Fruit fly (Drosophila melanogaster): ENCODE results near the gene Hers.

Gene Hers

DNA sequence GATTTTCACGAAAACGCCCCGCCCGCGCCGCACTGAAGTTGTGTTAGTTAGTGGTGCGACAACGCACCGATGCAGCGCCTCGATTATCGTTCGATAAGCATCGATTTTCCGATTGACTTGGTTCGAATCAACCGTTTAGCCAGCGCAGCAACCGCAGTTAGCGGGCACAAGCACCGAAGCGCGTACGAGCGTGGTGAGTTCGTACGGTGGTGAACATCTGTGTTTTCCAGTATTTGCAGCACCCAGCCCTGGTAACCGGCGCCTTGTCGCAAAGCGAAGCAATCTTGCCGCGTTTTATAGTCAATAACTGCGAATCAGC, 14.0 kb upstream of the Hers start, which contains the start of the genes pico and Nup205 (continued):
- TF ChIP-seq stwl (tag; optimal IDR thresholded peaks at IDR 0.05) (peak; percentile 69), unpg (GFP tag; optimal IDR thresholded peaks at IDR 0.05) (no peak), CG14050 (GFP tag; IDR thresholded peaks at IDR 0.05) (no peak), CG10321 (GFP tag; IDR thresholded peaks at IDR 0.05) (no peak), Optix (GFP tag; IDR thresholded peaks at IDR 0.05) (no peak), D19B (GFP tag; optimal IDR thresholded peaks at IDR 0.05) (no peak), CG7556 (GFP tag; optimal IDR thresholded peaks at IDR 0.05) (no peak), her (GFP tag; optimal IDR thresholded peaks at IDR 0.05) (peak; percentile 74), CG17612 (GFP tag; IDR thresholded peaks at IDR 0.05) (no peak), gce (GFP tag; IDR thresholded peaks at IDR 0.05) (0 out of 3 replicates have a peak, but pooled peaks have one; percentile 29), nom (GFP tag; optimal IDR thresholded peaks at IDR 0.05) (no peak), Nf-YB (GFP tag; optimal IDR thresholded peaks at IDR 0.05) (no peak), BtbVII (GFP tag; optimal IDR thresholded peaks at IDR 0.05) (no peak), lov (optimal IDR thresholded peaks at IDR 0.05) (no peak), lov (GFP tag; IDR thresholded peaks at IDR 0.05) (no peak), CG18599 (GFP tag; optimal IDR thresholded peaks at IDR 0.05) (peak; percentile 53), sens-2 (GFP tag; IDR thresholded peaks at IDR 0.05) (no peak), Mes4 (GFP tag; optimal IDR thresholded peaks at IDR 0.05) (peak; percentile 26), Bgb (GFP tag; IDR thresholded peaks at IDR 0.05; ENCODE audit: partially characterized antibody) (peak; percentile 92), croc (GFP tag; conservative IDR thresholded peaks at IDR 0.05) (no peak), Rx (GFP tag; IDR thresholded peaks at IDR 0.05) (no peak), Stat92E (GFP tag; optimal IDR thresholded peaks at IDR 0.05) (no peak), dysf (GFP tag; IDR thresholded peaks at IDR 0.05) (no peak), CG10267 (tag; optimal IDR thresholded peaks at IDR 0.05) (peak; percentile 70), esg (GFP tag; conservative IDR thresholded peaks at IDR 0.05) (no peak), Lim3 (GFP tag; IDR thresholded peaks at IDR 0.05) (no peak), pfk (GFP tag; optimal IDR thresholded peaks at IDR 0.05) (no peak), mirr (GFP tag; optimal IDR thresholded peaks at IDR 0.05) (peak; percentile 52), pzg (GFP tag; optimal IDR thresholded peaks at IDR 0.05) (peak; percentile 99), cas (GFP tag; IDR thresholded peaks at IDR 0.05) (no peak), Dll (GFP tag; IDR thresholded peaks at IDR 0.05; ENCODE audit: partially characterized antibody) (peak; percentile 77), CG10979 (tag; optimal IDR thresholded peaks at IDR 0.05) (no peak), CG18764 (GFP tag; optimal IDR thresholded peaks at IDR 0.05) (no peak), inv (GFP tag; IDR thresholded peaks at IDR 0.05; ENCODE audit: partially characterized antibody) (peak; percentile 54; the same call in 1 of the 2 replicates), Fer3 (tag; optimal IDR thresholded peaks at IDR 0.05) (no peak), CG8478 (optimal IDR thresholded peaks at IDR 0.05) (no peak), CG2875 (GFP tag; optimal IDR thresholded peaks at IDR 0.05) (no peak), Dad (GFP tag; optimal IDR thresholded peaks at IDR 0.05) (peak; percentile 63), PHDP (tag; optimal IDR thresholded peaks at IDR 0.05) (no peak), CG8359 (GFP tag; optimal IDR thresholded peaks at IDR 0.05; ENCODE audit: borderline replicate concordance) (no peak), Camta (GFP tag; optimal IDR thresholded peaks at IDR 0.05) (peak; percentile 20), Taf1 (GFP tag; IDR thresholded peaks at IDR 0.05) (no peak), Ptx1 (GFP tag; IDR thresholded peaks at IDR 0.05) (no peak), CG16779 (GFP tag; IDR thresholded peaks at IDR 0.05) (no peak), vfl (GFP tag; optimal IDR thresholded peaks at IDR 0.05) (no peak), ci (GFP tag; IDR thresholded peaks at IDR 0.05) (peak; percentile 69; the same call in 2 of the 3 replicates), CG3838 (GFP tag; optimal IDR thresholded peaks at IDR 0.05) (no peak), trh (GFP tag; optimal IDR thresholded peaks at IDR 0.05) (no peak), jing (GFP tag; optimal IDR thresholded peaks at IDR 0.05) (no peak), CG13287 (GFP tag; IDR thresholded peaks at IDR 0.05; ENCODE audit: partially characterized antibody) (peak; percentile 89), CG31224 (GFP tag; IDR thresholded peaks at IDR 0.05) (no peak), tll (GFP tag; optimal IDR thresholded peaks at IDR 0.05) (no peak)
